Worm (Caenorhabditis elegans): ENCODE data around the gene F41B4.2.

DNA sequence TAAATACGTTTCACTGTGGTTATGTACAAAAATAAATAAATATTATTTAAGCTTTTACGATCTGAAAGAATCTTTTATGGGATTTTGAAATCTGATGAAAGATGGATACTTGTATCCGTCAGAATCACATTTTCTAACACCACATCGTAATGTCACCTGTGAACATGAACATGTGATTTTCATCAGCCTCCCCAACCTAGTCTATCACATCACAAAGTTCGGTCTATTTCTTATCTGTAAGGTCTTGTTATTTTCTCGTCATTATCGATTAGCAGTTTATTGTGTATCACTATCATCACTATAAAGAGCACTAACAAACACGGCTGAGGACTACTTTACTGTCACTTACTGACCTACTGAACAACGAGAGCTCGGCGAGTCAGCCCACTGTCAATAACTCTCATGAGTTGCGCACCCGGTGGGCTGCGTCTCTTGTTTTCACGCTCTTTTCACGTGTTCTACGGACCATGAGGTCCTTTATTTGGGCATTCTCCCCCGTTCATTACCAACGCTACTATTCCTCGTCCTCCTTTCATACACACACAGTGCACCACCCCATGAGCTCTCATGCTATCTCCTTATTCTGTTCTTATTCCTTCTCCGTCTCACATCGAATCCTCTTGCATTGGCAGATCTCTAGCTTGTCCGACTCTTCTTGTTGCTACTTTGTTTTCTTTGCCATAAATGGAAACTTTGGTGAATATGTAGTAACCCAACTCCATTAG lies 27.8 kb downstream of the F41B4.2 start:
- TF ChIP-seq snpc-4 (tag; optimal IDR thresholded peaks at IDR 0.05): no peak
- TF ChIP-seq lin-39 (tag; optimal IDR thresholded peaks at IDR 0.05): no peak
- no peak for TF ChIP-seq pha-4 (GFP tag; IDR thresholded peaks at IDR 0.05)
- TF ChIP-seq pha-4 (tag; optimal IDR thresholded peaks at IDR 0.05): no peak
- peak in 1 of 2 experiments; percentile 51 for TF ChIP-seq mdl-1 (tag; optimal IDR thresholded peaks at IDR 0.05)
- TF ChIP-seq mdt-29 (GFP tag; IDR thresholded peaks at IDR 0.05): no peak
- TF ChIP-seq mep-1 (tag; optimal IDR thresholded peaks at IDR 0.05): no peak
- no peak for TF ChIP-seq zag-1 (tag; optimal IDR thresholded peaks at IDR 0.05)

Measured in whole organism, L4 larva.